Worm (Caenorhabditis elegans) whole organism, midembryonic: ENCODE data around the gene him-5.

Source experiments
- T22C8.4 ChIP-seq: fragments of 200-800 bp; sonication (Bioruptor generic); IDR thresholded peaks from 2 replicates; pipeline ENCODE4 v1.3.6; 2022; ENCODE audit warnings: missing genetic modification characterization, missing compliant biosample characterization
- ztf-23 ChIP-seq: fragments of 200-800 bp; sonication (Bioruptor generic); IDR thresholded peaks from 2 replicates; pipeline ENCODE4 v1.3.6; 2022; ENCODE audit warnings: missing genetic modification reagents, missing genetic modification characterization, missing compliant biosample characterization

DNA sequence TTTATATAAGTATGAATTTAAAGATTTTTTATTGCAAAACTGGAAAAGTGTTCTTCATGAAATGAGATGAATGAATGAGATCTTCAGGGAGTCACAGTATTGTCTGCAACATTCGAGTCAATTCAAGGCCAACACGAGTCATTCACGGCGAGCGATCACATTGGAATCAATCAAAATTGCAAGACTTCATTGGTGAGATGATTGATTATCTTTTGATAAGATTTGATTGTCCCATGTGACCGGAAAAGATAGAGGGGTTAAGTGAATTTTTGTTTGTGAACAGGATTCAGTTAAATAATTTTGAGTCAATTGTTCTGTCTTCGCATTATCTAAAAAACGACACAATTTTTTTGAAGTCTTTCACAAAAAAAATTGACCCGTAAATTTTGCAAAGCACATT, 4.7 kb downstream of the him-5 start:
- no peak for TF ChIP-seq T22C8.4 (GFP tag; lab: Robert Waterston, UW)
- no peak for TF ChIP-seq ztf-23 (GFP tag; lab: Robert Waterston, UW)
